Worm (Caenorhabditis elegans) whole organism, late embryonic: ENCODE results near the gene F28H7.3.

Experiments
- F13H6.1 ChIP-seq: sonication (generic microtip); optimal IDR thresholded peaks from 2 replicates; lab custom pipeline; 2016; ENCODE audit warnings: missing genetic modification characterization, missing compliant biosample characterization
- elt-4 ChIP-seq: sonication (generic microtip); optimal IDR thresholded peaks from 2 replicates; lab custom pipeline; 2016; ENCODE audit warnings: missing genetic modification characterization, missing compliant biosample characterization
- madf-2 ChIP-seq: sonication (generic microtip); optimal IDR thresholded peaks from 2 replicates; lab custom pipeline; 2017; ENCODE audit warnings: missing genetic modification characterization, missing compliant biosample characterization
- nhr-11 ChIP-seq: fragments of 150-350 bp; optimal IDR thresholded peaks from 2 replicates; lab custom pipeline; 2014; ENCODE audit warnings: missing biosample characterization, missing genetic modification characterization
- pag-3 ChIP-seq: sonication (generic microtip); optimal IDR thresholded peaks from 2 replicates; lab custom pipeline; 2016; ENCODE audit warnings: missing compliant biosample characterization, missing genetic modification characterization, borderline replicate concordance
- pha-4 ChIP-seq: fragments of 150-350 bp; optimal IDR thresholded peaks from 2 replicates; lab custom pipeline; 2018; ENCODE audit warnings: missing biosample characterization, missing genetic modification reagents, missing genetic modification characterization
- ttx-3 ChIP-seq: sonication (generic microtip); optimal IDR thresholded peaks from 2 replicates; lab custom pipeline; 2016; ENCODE audit warnings: missing genetic modification reagents, missing genetic modification characterization, missing compliant biosample characterization

DNA sequence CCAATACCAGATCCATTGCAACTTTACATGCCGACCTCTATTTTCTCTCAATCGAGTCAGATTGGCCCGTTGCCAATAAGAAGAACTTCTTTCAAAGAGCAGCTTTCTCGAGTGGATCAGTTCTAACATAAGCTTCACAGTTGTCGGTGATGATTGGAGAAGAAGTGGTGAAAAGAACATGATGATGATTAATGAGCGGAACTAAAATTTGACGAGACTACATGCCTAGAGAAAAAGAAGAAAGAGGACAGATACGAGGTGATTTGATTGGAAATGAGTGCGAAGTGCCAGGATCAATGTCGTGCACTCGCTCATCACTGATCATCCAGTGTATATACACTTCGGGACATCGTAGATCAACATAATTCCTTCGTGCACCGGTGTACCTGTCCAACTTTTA, 22.9 kb downstream of the F28H7.3 start:
- TF ChIP-seq ttx-3 (no peak), nhr-11 (tag; lab: Kevin White, UChicago) (no peak), pha-4 (tag; lab: Kevin White, UChicago) (no peak), elt-4 (tag; lab: Kevin White, UChicago) (no peak), madf-2 (tag; lab: Kevin White, UChicago) (no peak), F13H6.1 (tag; lab: Kevin White, UChicago) (no peak), pag-3 (no peak)
